Worm (Caenorhabditis elegans) whole organism, L4 larva: ENCODE results near the gene gfat-1.

Experiments used
- F26F4.8 ChIP-seq: fragments of 200-800 bp; sonication (Bioruptor generic); conservative IDR thresholded peaks from 2 replicates; pipeline ENCODE4 v1.3.6; 2022; ENCODE audit warnings: missing genetic modification characterization, missing compliant biosample characterization
- T20F7.1 ChIP-seq: fragments of 200-800 bp; sonication (Bioruptor generic); optimal IDR thresholded peaks from 2 replicates; lab custom pipeline; 2018; ENCODE audit warnings: mild to moderate bottlenecking, missing genetic modification characterization, missing compliant biosample characterization
- T26A8.4 ChIP-seq: fragments of 200-800 bp; sonication (Bioruptor generic); IDR thresholded peaks from 2 replicates; pipeline ENCODE4 v1.3.6; 2022; ENCODE audit warnings: missing genetic modification characterization, missing compliant biosample characterization
- Y5F2A.4 ChIP-seq: fragments of 200-800 bp; sonication (Bioruptor generic); optimal IDR thresholded peaks from 2 replicates; lab custom pipeline; 2018; ENCODE audit warnings: mild to moderate bottlenecking, missing genetic modification characterization, missing compliant biosample characterization
- ZK337.2 ChIP-seq: fragments of 200-800 bp; sonication (Bioruptor generic); IDR thresholded peaks from 2 replicates; pipeline ENCODE4 v1.3.6; 2022; ENCODE audit warnings: missing genetic modification reagents, missing genetic modification characterization, missing compliant biosample characterization
- ama-1 ChIP-seq: fragments of 150-350 bp; optimal IDR thresholded peaks from 2 replicates; lab custom pipeline; 2014; ENCODE audit warnings: inconsistent platforms, mixed read lengths
- arid-1 ChIP-seq: fragments of 200-800 bp; sonication (Bioruptor generic); conservative IDR thresholded peaks from 2 replicates; pipeline ENCODE4 v1.3.6; 2022; ENCODE audit warnings: missing genetic modification reagents, missing genetic modification characterization, missing compliant biosample characterization
- ceh-20 ChIP-seq: fragments of 200-800 bp; sonication (Bioruptor generic); IDR thresholded peaks from 2 replicates; pipeline ENCODE4 v1.3.6; 2022; ENCODE audit warnings: missing genetic modification reagents, missing genetic modification characterization, missing compliant biosample characterization
- ctbp-1 ChIP-seq: fragments of 200-800 bp; sonication (Bioruptor generic); IDR thresholded peaks from 2 replicates; pipeline ENCODE4 v1.3.6; 2022; ENCODE audit warnings: missing genetic modification reagents, missing genetic modification characterization, missing compliant biosample characterization
- daf-16 ChIP-seq, 3 experiments: sonication (generic microtip); optimal IDR thresholded peaks; 2 replicates each; lab custom pipeline; 2016 to 2017; ENCODE audit warnings: missing genetic modification characterization in 3 of 3, missing genetic modification reagents in 3 of 3, mild to moderate bottlenecking in 2 of 3, missing compliant biosample characterization in 2 of 3, missing biosample characterization in 1 of 3, moderate library complexity in 1 of 3
- daf-8 ChIP-seq: fragments of 200-800 bp; sonication (Bioruptor generic); IDR thresholded peaks from 2 replicates; pipeline ENCODE4 v1.3.6; 2022; ENCODE audit warnings: missing genetic modification characterization, missing compliant biosample characterization
- dmd-6 ChIP-seq: fragments of 200-800 bp; sonication (Bioruptor generic); IDR thresholded peaks from 2 replicates; pipeline ENCODE4 v1.3.6; 2022; ENCODE audit warnings: missing genetic modification reagents, missing genetic modification characterization, missing compliant biosample characterization
- dmd-9 ChIP-seq: fragments of 200-800 bp; sonication (Bioruptor generic); IDR thresholded peaks from 2 replicates; pipeline ENCODE4 v1.3.6; 2022; ENCODE audit warnings: missing genetic modification reagents, missing genetic modification characterization, missing compliant biosample characterization
- dpl-1 ChIP-seq: fragments of 150-350 bp; optimal IDR thresholded peaks from 2 replicates; lab custom pipeline; 2014; ENCODE audit warnings: missing biosample characterization, missing genetic modification reagents, missing genetic modification characterization
- duxl-1 ChIP-seq: sonication (generic microtip); optimal IDR thresholded peaks from 2 replicates; lab custom pipeline; 2016; ENCODE audit warnings: mild to moderate bottlenecking, missing genetic modification characterization, moderate library complexity, missing compliant biosample characterization; ENCODE audit not compliant: poor library complexity
- hif-1 ChIP-seq, 2 experiments: sonication (generic microtip); optimal IDR thresholded peaks; 2 replicates each; lab custom pipeline; 2016 to 2017; ENCODE audit warnings: missing compliant biosample characterization in 2 of 2, missing genetic modification characterization in 2 of 2, missing genetic modification reagents in 2 of 2, missing genotype in 2 of 2, mild to moderate bottlenecking in 1 of 2
- hlh-11 ChIP-seq: fragments of 200-800 bp; sonication (Bioruptor generic); optimal IDR thresholded peaks from 2 replicates; lab custom pipeline; 2018; ENCODE audit warnings: mild to moderate bottlenecking, missing genetic modification characterization, missing compliant biosample characterization
- hlh-30 ChIP-seq: sonication (generic microtip); optimal IDR thresholded peaks from 2 replicates; lab custom pipeline; 2017; ENCODE audit warnings: antibody characterized with exemption, mild to moderate bottlenecking, missing genetic modification characterization, missing compliant biosample characterization; ENCODE audit not compliant: insufficient read depth
- jun-1 ChIP-seq: fragments of 150-350 bp; optimal IDR thresholded peaks from 2 replicates; lab custom pipeline; 2014; ENCODE audit warnings: missing biosample characterization, missing genetic modification reagents, missing genetic modification characterization
- lin-1 ChIP-seq: fragments of 200-800 bp; sonication (Bioruptor generic); IDR thresholded peaks from 2 replicates; pipeline ENCODE4 v1.3.6; 2022; ENCODE audit warnings: missing genetic modification reagents, missing genetic modification characterization, missing compliant biosample characterization
- lin-38 ChIP-seq: fragments of 200-800 bp; sonication (Bioruptor generic); IDR thresholded peaks from 2 replicates; pipeline ENCODE4 v1.3.6; 2022; ENCODE audit warnings: missing genetic modification reagents, missing genetic modification characterization, missing compliant biosample characterization
- lir-3 ChIP-seq: sonication (generic microtip); optimal IDR thresholded peaks from 2 replicates; lab custom pipeline; 2016; ENCODE audit warnings: mild to moderate bottlenecking, missing genetic modification characterization, missing compliant biosample characterization
- lsy-2 ChIP-seq, 2 experiments: fragments of 150-350 bp in 1 of 2; sonication (generic microtip) in 1 of 2; optimal IDR thresholded peaks; 2 replicates each; lab custom pipeline; 2014 to 2017; ENCODE audit warnings: missing biosample characterization in 2 of 2, missing genetic modification characterization in 2 of 2
- madf-5 ChIP-seq, 2 experiments: fragments of 200-800 bp; sonication (Bioruptor generic); IDR thresholded peaks; 2 replicates each; pipeline ENCODE4 v1.3.6; 2022; ENCODE audit warnings: missing compliant biosample characterization in 2 of 2, missing genetic modification characterization in 2 of 2
- mes-2 ChIP-seq: sonication (generic microtip); optimal IDR thresholded peaks from 2 replicates; lab custom pipeline; 2016; ENCODE audit warnings: missing genotype, mild to moderate bottlenecking, missing genetic modification characterization, missing compliant biosample characterization; ENCODE audit not compliant: poor library complexity, severe bottlenecking
- nhr-10 ChIP-seq: fragments of 150-350 bp; optimal IDR thresholded peaks from 2 replicates; lab custom pipeline; 2014; ENCODE audit warnings: missing biosample characterization, missing genetic modification characterization
- nhr-25 ChIP-seq: sonication (generic microtip); optimal IDR thresholded peaks from 2 replicates; lab custom pipeline; 2017; ENCODE audit warnings: missing genetic modification characterization, mild to moderate bottlenecking, missing compliant biosample characterization, antibody characterized with exemption, moderate library complexity, borderline replicate concordance; ENCODE audit not compliant: insufficient read depth
- nhr-28 ChIP-seq: fragments of 150-350 bp; optimal IDR thresholded peaks from 2 replicates; lab custom pipeline; 2014; ENCODE audit warnings: missing biosample characterization, missing genetic modification characterization
- nhr-6 ChIP-seq: fragments of 150-350 bp; optimal IDR thresholded peaks from 2 replicates; lab custom pipeline; 2014; ENCODE audit warnings: missing biosample characterization, missing genetic modification characterization
- nhr-77 ChIP-seq: fragments of 150-350 bp; optimal IDR thresholded peaks from 2 replicates; lab custom pipeline; 2014; ENCODE audit warnings: missing biosample characterization, missing genetic modification characterization
- pqm-1 ChIP-seq: sonication (generic microtip); optimal IDR thresholded peaks from 2 replicates; lab custom pipeline; 2017; ENCODE audit warnings: missing biosample characterization, missing genetic modification characterization
- rbr-2 ChIP-seq: sonication (generic microtip); optimal IDR thresholded peaks from 2 replicates; lab custom pipeline; 2016; ENCODE audit warnings: missing genotype, missing genetic modification characterization, missing compliant biosample characterization
- sdz-12 ChIP-seq: fragments of 200-800 bp; sonication (Bioruptor generic); optimal IDR thresholded peaks from 2 replicates; lab custom pipeline; 2018; ENCODE audit warnings: mild to moderate bottlenecking, missing genetic modification characterization, missing compliant biosample characterization
- set-16 ChIP-seq: fragments of 200-800 bp; sonication (Bioruptor generic); IDR thresholded peaks from 2 replicates; pipeline ENCODE4 v1.3.6; 2022; ENCODE audit warnings: missing genetic modification reagents, missing genetic modification characterization, missing compliant biosample characterization
- snpc-1.2 ChIP-seq: fragments of 200-800 bp; sonication (Bioruptor generic); IDR thresholded peaks from 2 replicates; pipeline ENCODE4 v1.3.6; 2022; ENCODE audit warnings: missing genetic modification reagents, missing genetic modification characterization, missing compliant biosample characterization
- tag-97 ChIP-seq: fragments of 200-800 bp; sonication (Bioruptor generic); IDR thresholded peaks from 2 replicates; pipeline ENCODE4 v1.3.6; 2022; ENCODE audit warnings: missing genetic modification characterization, missing compliant biosample characterization
- unc-62 ChIP-seq, 3 experiments: fragments of 150-350 bp in 1 of 3; sonication (generic microtip); optimal IDR thresholded peaks in 2 of 3; peaks in 1 of 3; 1 replicate in 1 of 3; 2 replicates in 2 of 3; lab custom pipeline; 2014 to 2017; ENCODE audit warnings: missing biosample characterization in 3 of 3, missing genetic modification characterization in 3 of 3, missing genetic modification reagents in 3 of 3, missing genotype in 1 of 3
- zfp-2 ChIP-seq: sonication (generic microtip); optimal IDR thresholded peaks from 2 replicates; lab custom pipeline; 2016; ENCODE audit warnings: mild to moderate bottlenecking, missing genetic modification characterization, missing compliant biosample characterization
- zfp-3 ChIP-seq: fragments of 200-800 bp; sonication (Bioruptor generic); conservative IDR thresholded peaks from 2 replicates; pipeline ENCODE4 v1.3.6; 2022; ENCODE audit warnings: missing genetic modification reagents, missing genetic modification characterization, missing compliant biosample characterization
- ztf-11 ChIP-seq: fragments of 150-350 bp; optimal IDR thresholded peaks from 2 replicates; lab custom pipeline; 2014; ENCODE audit warnings: missing biosample characterization, missing genetic modification characterization

gfat-1 gene

ce11 chrII:11602387-11602960 lies 7.3 kb upstream of the gfat-1 start:
- TF ChIP-seq set-16 (GFP tag; lab: Robert Waterston, UW) (0 out of 2 replicates have a peak, but pooled peaks have one; percentile 22), hlh-11 (tag; lab: Kevin White, UChicago) (peak; percentile 34), madf-5 (GFP tag; IDR thresholded peaks at IDR 0.05; lab: Robert Waterston, UW) (no peak), unc-62 (GFP tag; optimal IDR thresholded peaks at IDR 0.05 in 1 of 2; lab: Kevin White, UChicago) (peak in 1 of 2 experiments; percentile 57), unc-62 (tag; optimal IDR thresholded peaks at IDR 0.05; lab: Kevin White, UChicago) (no peak)

DNA sequence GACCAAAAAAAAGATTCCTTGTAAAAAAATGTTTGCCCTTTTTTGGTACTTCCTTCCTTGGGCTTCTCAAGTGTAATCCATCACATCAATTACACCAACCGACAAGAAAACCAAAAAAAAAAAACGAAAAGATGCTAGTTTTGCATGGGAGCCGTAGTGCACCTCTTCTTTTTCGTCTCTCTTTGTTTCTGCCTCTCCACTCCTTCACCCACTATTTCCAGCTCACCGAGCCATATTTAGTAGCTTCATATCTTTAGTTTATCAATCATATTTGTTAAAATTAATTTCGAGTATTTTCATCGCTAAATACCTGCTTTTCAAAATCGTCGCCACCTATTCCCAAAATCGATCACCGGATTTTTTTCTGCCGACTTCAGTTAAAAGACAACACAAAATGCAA lies 5.5 kb upstream of the gfat-1 start, which contains the start of gene F07A11.4:
TSS of gene F07A11.4 (plus strand) at position 301 of the 400 bp plus-strand sequence.
- TF ChIP-seq arid-1 (no peak), T20F7.1 (GFP tag; lab: Kevin White, UChicago) (no peak), hif-1 (tag; optimal IDR thresholded peaks at IDR 0.05; lab: Kevin White, UChicago) (no peak), T26A8.4 (GFP tag; lab: Robert Waterston, UW) (no peak), nhr-25 (tag; lab: Kevin White, UChicago) (no peak), pqm-1 (tag; lab: Kevin White, UChicago) (no peak)
- TF ChIP-seq, all 104 proteins: peak for 0

DNA sequence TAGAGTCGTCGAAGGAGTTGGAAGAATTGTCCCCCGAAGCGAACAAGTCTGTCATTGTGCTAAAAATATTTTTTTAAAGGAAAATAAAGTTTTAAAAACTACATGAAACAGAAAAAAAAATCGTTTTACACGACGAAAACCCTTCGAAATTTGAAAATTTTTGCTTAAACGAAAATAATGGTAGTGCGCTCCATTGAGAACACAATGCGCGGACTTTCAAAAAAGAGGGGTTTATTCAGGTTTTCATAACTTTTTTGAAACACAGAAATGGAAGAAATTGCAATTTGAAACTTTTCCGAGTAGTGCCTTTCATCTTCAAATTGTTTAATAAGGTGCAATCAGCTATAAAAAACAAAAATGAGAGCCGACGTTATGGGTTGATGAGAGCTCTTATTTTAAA lies 4.5 kb upstream of the gfat-1 start, which contains the start of gene npp-5:
TSS of gene npp-5 (minus strand) at position 59 of the 400 bp plus-strand sequence.
- no peak for TF ChIP-seq Y5F2A.4 (GFP tag; lab: Kevin White, UChicago)
- no peak for TF ChIP-seq lir-3 (tag; lab: Kevin White, UChicago)
- TF ChIP-seq ama-1 (lab: Kevin White, UChicago) = no peak
- peak; percentile 3 for TF ChIP-seq hlh-30
- TF ChIP-seq nhr-28 (tag; lab: Kevin White, UChicago) = no peak
- TF ChIP-seq lin-1 (GFP tag; lab: Robert Waterston, UW) = no peak
- TF ChIP-seq lsy-2 (tag; optimal IDR thresholded peaks at IDR 0.05; lab: Kevin White, UChicago) = peak in 1 of 2 experiments; percentile 20
- TF ChIP-seq hif-1 (tag; optimal IDR thresholded peaks at IDR 0.05; lab: Kevin White, UChicago) = no peak
- peak; percentile 41 for TF ChIP-seq nhr-6 (tag; lab: Kevin White, UChicago)
- TF ChIP-seq lin-38 = peak; percentile 78
- no peak for TF ChIP-seq madf-5 (GFP tag; IDR thresholded peaks at IDR 0.05; lab: Robert Waterston, UW)
- no peak for TF ChIP-seq dmd-6 (GFP tag; lab: Robert Waterston, UW)
- TF ChIP-seq dpl-1 (GFP tag; lab: Kevin White, UChicago) = peak; percentile 85
- TF ChIP-seq nhr-77 (tag; lab: Kevin White, UChicago) = no peak

ce11 chrII:11596157-11596740 lies 1.0 kb upstream of the gfat-1 start:
- TF ChIP-seq hlh-11 (tag; lab: Kevin White, UChicago) = peak; percentile 29
- TF ChIP-seq pqm-1 (tag; lab: Kevin White, UChicago) = peak; percentile 4
- TF ChIP-seq zfp-3 (GFP tag; lab: Robert Waterston, UW) = no peak
- TF ChIP-seq dmd-9 (GFP tag; lab: Robert Waterston, UW) = no peak
- no peak for TF ChIP-seq unc-62 (GFP tag; optimal IDR thresholded peaks at IDR 0.05 in 1 of 2; lab: Kevin White, UChicago)
- no peak for TF ChIP-seq unc-62 (tag; optimal IDR thresholded peaks at IDR 0.05; lab: Kevin White, UChicago)
- TF ChIP-seq ctbp-1 (GFP tag; lab: Robert Waterston, UW) = no peak
- TF ChIP-seq lsy-2 (tag; optimal IDR thresholded peaks at IDR 0.05; lab: Kevin White, UChicago) = peak in 1 of 2 experiments; percentile 36
- no peak for TF ChIP-seq arid-1
- TF ChIP-seq jun-1 (tag; lab: Kevin White, UChicago) = no peak
- TF ChIP-seq mes-2 (tag; lab: Kevin White, UChicago) = no peak
- no peak for TF ChIP-seq daf-8 (GFP tag; lab: Robert Waterston, UW)
- TF ChIP-seq daf-16 (GFP tag; optimal IDR thresholded peaks at IDR 0.05; lab: Kevin White, UChicago) = no peak
- peak; percentile 54 for TF ChIP-seq daf-16 (tag; optimal IDR thresholded peaks at IDR 0.05; lab: Kevin White, UChicago)
- no peak for TF ChIP-seq T26A8.4 (GFP tag; lab: Robert Waterston, UW)
- no peak for TF ChIP-seq ceh-20 (GFP tag; lab: Robert Waterston, UW)
- no peak for TF ChIP-seq F26F4.8 (GFP tag; lab: Robert Waterston, UW)
- TF ChIP-seq tag-97 (GFP tag; lab: Robert Waterston, UW) = no peak
- TF ChIP-seq nhr-10 = no peak
- TF ChIP-seq zfp-2 (tag; lab: Kevin White, UChicago) = no peak
- no peak for TF ChIP-seq duxl-1 (tag; lab: Kevin White, UChicago)
- TF ChIP-seq ZK337.2 (GFP tag; lab: Robert Waterston, UW) = no peak
- TF ChIP-seq snpc-1.2 (GFP tag; lab: Robert Waterston, UW) = 0 out of 2 replicates have a peak, but pooled peaks have one; percentile 23
- TF ChIP-seq ztf-11 = no peak
- no peak for TF ChIP-seq nhr-25 (tag; lab: Kevin White, UChicago)
- no peak for TF ChIP-seq sdz-12 (GFP tag; lab: Kevin White, UChicago)
- TF ChIP-seq lin-38 = peak; percentile 63
- no peak for TF ChIP-seq rbr-2 (tag; lab: Kevin White, UChicago)
